Fruit fly (Drosophila melanogaster): ENCODE results near the gene Cftr.

DNA sequence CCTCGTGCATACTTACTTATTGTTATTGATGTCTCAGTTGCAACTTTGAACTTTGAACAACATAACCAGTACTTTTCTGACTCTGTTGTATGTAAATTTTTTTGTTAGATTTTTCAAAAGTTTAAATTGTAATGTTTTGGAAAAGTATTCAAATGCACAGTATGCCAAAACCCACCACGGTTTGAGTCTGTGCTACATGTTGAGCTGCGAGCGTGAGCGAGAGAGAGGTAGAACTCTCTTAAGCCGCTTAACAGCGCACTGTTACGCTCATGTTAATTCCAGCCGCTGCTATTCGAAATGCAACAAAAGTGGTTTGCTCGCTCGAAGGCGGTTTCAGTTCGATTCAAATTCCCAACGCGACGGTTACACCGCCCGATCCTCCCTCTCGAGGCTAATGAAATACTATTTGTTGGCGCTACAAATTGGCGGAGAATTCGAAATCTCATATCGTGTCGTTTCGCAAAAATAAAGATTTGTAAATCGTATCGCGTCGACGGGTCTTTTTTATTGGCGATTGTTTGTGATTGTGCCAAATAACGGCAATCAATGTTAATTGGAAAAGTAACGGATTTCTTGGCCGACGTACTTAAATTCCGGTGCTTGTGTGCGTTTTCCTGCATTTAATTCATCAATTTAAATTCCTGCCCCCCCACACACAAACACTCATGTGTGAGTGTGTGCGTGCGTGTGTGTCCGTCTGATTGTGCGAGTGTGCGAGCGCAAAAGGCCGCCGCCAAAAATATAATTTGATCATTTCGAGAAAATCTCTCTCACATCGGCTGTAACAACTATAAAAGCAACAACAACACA is 45.3 kb upstream of the Cftr start:
- TF ChIP-seq lola (GFP tag; optimal IDR thresholded peaks at IDR 0.05) (no peak), fru (GFP tag; optimal IDR thresholded peaks at IDR 0.05) (no peak)

Data from whole organism, wandering third instar larva.